Worm (Caenorhabditis elegans) whole organism, late embryonic: Measurements from ENCODE around the gene arrd-9.

ENCODE experiments used
- ama-1 ChIP-seq: fragments of 150-350 bp; optimal IDR thresholded peaks from 2 replicates; lab custom pipeline; 2014
- fkh-10 ChIP-seq: fragments of 150-350 bp; optimal IDR thresholded peaks from 2 replicates; lab custom pipeline; 2014; ENCODE audit warnings: missing biosample characterization, missing genetic modification reagents, missing genetic modification characterization
- pag-3 ChIP-seq: sonication (generic microtip); optimal IDR thresholded peaks from 2 replicates; lab custom pipeline; 2016; ENCODE audit warnings: missing compliant biosample characterization, missing genetic modification characterization, borderline replicate concordance

DNA sequence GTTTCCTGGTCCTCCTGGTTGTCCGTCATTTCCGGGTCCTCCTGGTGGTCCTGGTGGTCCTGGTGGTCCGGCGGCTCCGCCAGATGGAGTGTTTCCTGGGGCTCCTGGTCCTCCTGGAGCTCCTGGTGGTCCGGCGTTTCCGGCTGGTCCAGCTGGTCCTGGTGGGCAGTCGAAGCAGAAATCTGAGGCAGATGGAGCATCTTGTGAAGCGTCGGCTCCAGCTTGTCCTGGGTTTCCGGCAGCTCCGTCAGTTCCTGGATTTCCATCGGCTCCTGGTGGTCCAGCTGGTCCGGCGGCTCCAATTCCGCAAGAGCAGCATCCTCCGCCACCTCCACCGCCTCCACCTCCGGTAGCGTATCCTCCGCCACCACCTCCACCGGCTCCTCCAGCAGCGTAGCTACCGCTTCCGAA, 13.4 kb upstream of the arrd-9 start:
- TF ChIP-seq fkh-10 (GFP tag; lab: Kevin White, UChicago) = no peak
- no peak for TF ChIP-seq pag-3 (tag; lab: Kevin White, UChicago)
- no peak for TF ChIP-seq ama-1 (lab: Kevin White, UChicago)
